Worm (Caenorhabditis elegans) whole organism, L3 larva: ENCODE measurements around the gene srd-58.

Source experiments
- aly-2 ChIP-seq: fragments of 150-350 bp; optimal IDR thresholded peaks from 2 replicates; lab custom pipeline; 2014; ENCODE audit warnings: missing biosample characterization, missing genetic modification characterization
- egl-5 ChIP-seq: fragments of 150-350 bp; optimal IDR thresholded peaks from 2 replicates; lab custom pipeline; 2017; ENCODE audit warnings: missing biosample characterization, missing genetic modification reagents, missing genetic modification characterization, inconsistent platforms
- elt-3 ChIP-seq, 3 experiments: fragments of 150-350 bp in 1 of 3; sonication (generic microtip) in 2 of 3; optimal IDR thresholded peaks; 2 replicates in 2 of 3; 4 replicates in 1 of 3; lab custom pipeline; 2014 to 2017; ENCODE audit warnings: missing biosample characterization in 3 of 3, missing genetic modification characterization in 3 of 3
- lin-39 ChIP-seq: fragments of 150-350 bp; optimal IDR thresholded peaks from 2 replicates; lab custom pipeline; 2018; ENCODE audit warnings: missing biosample characterization, missing genetic modification reagents, missing genetic modification characterization
- lsy-12 ChIP-seq: sonication (generic microtip); optimal IDR thresholded peaks from 2 replicates; lab custom pipeline; 2016; ENCODE audit warnings: mild to moderate bottlenecking, missing genetic modification characterization, missing compliant biosample characterization
- mdl-1 ChIP-seq: fragments of 150-350 bp; optimal IDR thresholded peaks from 2 replicates; lab custom pipeline; 2014; ENCODE audit warnings: missing biosample characterization, missing genetic modification characterization
- nfya-1 ChIP-seq: sonication (generic microtip); optimal IDR thresholded peaks from 2 replicates; lab custom pipeline; 2017; ENCODE audit warnings: missing genetic modification characterization, mild to moderate bottlenecking, missing compliant biosample characterization, antibody characterized with exemption, moderate library complexity; ENCODE audit not compliant: insufficient read depth
- nhr-12 ChIP-seq: fragments of 150-350 bp; optimal IDR thresholded peaks from 2 replicates; lab custom pipeline; 2014; ENCODE audit warnings: missing biosample characterization, missing genetic modification characterization
- nhr-237 ChIP-seq: fragments of 150-350 bp; optimal IDR thresholded peaks from 2 replicates; lab custom pipeline; 2014; ENCODE audit warnings: missing biosample characterization, missing genetic modification characterization
- nhr-28 ChIP-seq: fragments of 150-350 bp; optimal IDR thresholded peaks from 2 replicates; lab custom pipeline; 2014; ENCODE audit warnings: missing biosample characterization, missing genetic modification characterization
- pqm-1 ChIP-seq: fragments of 150-350 bp; optimal IDR thresholded peaks from 2 replicates; lab custom pipeline; 2017; ENCODE audit warnings: missing biosample characterization, missing genetic modification characterization, inconsistent platforms
- sea-2 ChIP-seq: fragments of 150-350 bp; sonication (generic microtip); optimal IDR thresholded peaks from 4 replicates; lab custom pipeline; 2014; ENCODE audit warnings: missing biosample characterization, missing genetic modification reagents, missing genetic modification characterization
- snpc-4 ChIP-seq: fragments of 150-350 bp; optimal IDR thresholded peaks from 2 replicates; lab custom pipeline; 2014; ENCODE audit warnings: missing biosample characterization, missing genetic modification characterization
- unc-39 ChIP-seq: sonication (generic microtip); optimal IDR thresholded peaks from 4 replicates; lab custom pipeline; 2017; ENCODE audit warnings: missing biosample characterization, missing genetic modification characterization

DNA sequence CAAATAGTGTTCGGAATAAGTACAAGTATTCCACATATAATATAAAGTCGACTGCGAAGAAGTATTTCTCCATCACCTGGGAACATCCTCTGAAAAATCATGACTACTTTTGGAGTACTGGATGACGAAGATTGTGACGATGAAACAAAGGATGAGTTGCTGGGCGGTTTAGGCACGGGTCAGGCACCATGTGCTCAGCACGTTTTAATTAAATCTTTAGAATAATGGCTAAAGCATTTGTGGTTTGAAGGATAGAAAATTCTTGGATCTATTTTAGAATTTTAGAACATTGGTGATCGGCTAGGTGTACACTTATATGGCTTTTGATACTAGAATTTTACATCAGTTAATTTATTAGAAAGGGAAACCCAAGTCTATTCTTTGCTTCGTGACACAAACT, 17.7 kb downstream of the srd-58 start, which contains the start of gene C27H5.6:
- no peak for TF ChIP-seq nhr-28 (tag; lab: Kevin White, UChicago)
- TF ChIP-seq sea-2 = no peak
- no peak for TF ChIP-seq egl-5 (tag; lab: Kevin White, UChicago)
- no peak for TF ChIP-seq nfya-1 (tag; lab: Kevin White, UChicago)
- no peak for TF ChIP-seq mdl-1 (tag; lab: Kevin White, UChicago)
- TF ChIP-seq pqm-1 = no peak
- no peak for TF ChIP-seq unc-39 (tag; lab: Kevin White, UChicago)
- TF ChIP-seq aly-2 (tag; lab: Kevin White, UChicago) = no peak
- TF ChIP-seq snpc-4 (tag; lab: Kevin White, UChicago) = no peak
- TF ChIP-seq elt-3 (tag; optimal IDR thresholded peaks at IDR 0.05; lab: Kevin White, UChicago) = no peak
- TF ChIP-seq lin-39 (tag; lab: Kevin White, UChicago) = no peak
- no peak for TF ChIP-seq lsy-12 (tag; lab: Kevin White, UChicago)
- TF ChIP-seq nhr-237 = no peak
- no peak for TF ChIP-seq nhr-12
